Fruit fly (Drosophila melanogaster) whole organism, embryonic: ENCODE data around the gene Glg1.
A peak's percentile ranks its signal among the peaks of the same experiment; 100 is the strongest.

Experiments used
- ATbp ChIP-seq: fragments of 200-800 bp; sonication (Bioruptor generic); optimal IDR thresholded peaks from 2 replicates; lab custom pipeline; 2017; ENCODE audit warnings: missing biosample characterization, mild to moderate bottlenecking, missing genetic modification characterization, missing genetic modification reagents
- Antp ChIP-seq: fragments of 200-800 bp; sonication (Bioruptor generic); optimal IDR thresholded peaks from 3 replicates; lab custom pipeline; 2016; ENCODE audit warnings: missing biosample characterization, missing genetic modification characterization
- Atf3 ChIP-seq: fragments of 200-800 bp; sonication (Bioruptor generic); optimal IDR thresholded peaks from 3 replicates; lab custom pipeline; 2016; ENCODE audit warnings: missing biosample characterization, missing genetic modification characterization
- CG10274 ChIP-seq: fragments of 200-800 bp; sonication (Bioruptor generic); optimal IDR thresholded peaks from 3 replicates; lab custom pipeline; 2017; ENCODE audit warnings: missing biosample characterization, mild to moderate bottlenecking, missing genetic modification characterization
- CG10431 ChIP-seq: fragments of 200-800 bp; sonication (Bioruptor generic); optimal IDR thresholded peaks from 3 replicates; lab custom pipeline; 2018; ENCODE audit warnings: missing biosample characterization, mild to moderate bottlenecking, missing genetic modification characterization
- CG10979 ChIP-seq: fragments of 200-800 bp; sonication (Bioruptor generic); optimal IDR thresholded peaks from 2 replicates; lab custom pipeline; 2018; ENCODE audit warnings: missing biosample characterization, mild to moderate bottlenecking, missing genetic modification characterization, moderate library complexity
- CG11093 ChIP-seq: fragments of 200-800 bp; sonication (Bioruptor generic); IDR thresholded peaks from 3 replicates; pipeline ENCODE4 v1.3.6; 2022; ENCODE audit warnings: missing biosample characterization, missing genetic modification characterization
- CG11456 ChIP-seq: fragments of 200-800 bp; sonication (Bioruptor generic); IDR thresholded peaks from 3 replicates; pipeline ENCODE4 v1.3.6; 2022; ENCODE audit warnings: missing biosample characterization, missing genetic modification characterization
- CG1233 ChIP-seq: fragments of 200-800 bp; sonication (Bioruptor generic); optimal IDR thresholded peaks from 4 replicates; lab custom pipeline; 2018; ENCODE audit warnings: missing biosample characterization, mild to moderate bottlenecking, missing genetic modification characterization
- CG12391 ChIP-seq: fragments of 200-800 bp; sonication (Bioruptor generic); optimal IDR thresholded peaks from 3 replicates; lab custom pipeline; 2018; ENCODE audit warnings: missing biosample characterization, mild to moderate bottlenecking, missing genetic modification characterization, moderate library complexity
- CG12659 ChIP-seq: fragments of 200-800 bp; sonication (Bioruptor generic); optimal IDR thresholded peaks from 3 replicates; lab custom pipeline; 2017; ENCODE audit warnings: mild to moderate bottlenecking, missing biosample characterization, missing genetic modification reagents, missing genetic modification characterization
- CG13624 ChIP-seq: fragments of 200-800 bp; sonication (Bioruptor generic); optimal IDR thresholded peaks from 2 replicates; lab custom pipeline; 2016; ENCODE audit warnings: missing biosample characterization, missing genetic modification characterization
- CG14667 ChIP-seq: fragments of 200-800 bp; sonication (Bioruptor generic); IDR thresholded peaks from 2 replicates; pipeline ENCODE4 v1.3.6; 2022; ENCODE audit warnings: missing biosample characterization, missing genetic modification characterization
- CG2116 ChIP-seq: fragments of 200-800 bp; sonication (Bioruptor generic); optimal IDR thresholded peaks from 3 replicates; lab custom pipeline; 2018; ENCODE audit warnings: missing biosample characterization, mild to moderate bottlenecking, missing genetic modification characterization
- CG3163 ChIP-seq: fragments of 200-800 bp; sonication (Bioruptor generic); optimal IDR thresholded peaks from 3 replicates; lab custom pipeline; 2016; ENCODE audit warnings: missing biosample characterization, missing genetic modification characterization
- CG32532 ChIP-seq: fragments of 200-800 bp; sonication (Bioruptor generic); IDR thresholded peaks from 2 replicates; pipeline ENCODE4 v1.3.6; 2022; ENCODE audit warnings: missing biosample characterization, missing genetic modification characterization
- CG33213 ChIP-seq: fragments of 200-800 bp; sonication (Bioruptor generic); optimal IDR thresholded peaks from 3 replicates; lab custom pipeline; 2016; ENCODE audit warnings: missing biosample characterization, missing genetic modification characterization
- CG4424 ChIP-seq: fragments of 200-800 bp; sonication (Bioruptor generic); optimal IDR thresholded peaks from 3 replicates; lab custom pipeline; 2016; ENCODE audit warnings: missing biosample characterization, missing genetic modification characterization
- CG6272 ChIP-seq: fragments of 200-800 bp; sonication (Bioruptor generic); IDR thresholded peaks from 2 replicates; pipeline ENCODE4 v1.3.6; 2022; ENCODE audit warnings: missing biosample characterization, missing genetic modification characterization
- CG6765 ChIP-seq: fragments of 200-800 bp; sonication (Bioruptor generic); optimal IDR thresholded peaks from 3 replicates; lab custom pipeline; 2017; ENCODE audit warnings: missing biosample characterization, mild to moderate bottlenecking, missing genetic modification characterization
- CG7745 ChIP-seq: fragments of 200-800 bp; sonication (Bioruptor generic); optimal IDR thresholded peaks from 2 replicates; lab custom pipeline; 2018; ENCODE audit warnings: missing biosample characterization, mild to moderate bottlenecking, missing genetic modification characterization, moderate library complexity
- CG7928 ChIP-seq: fragments of 200-800 bp; sonication (Bioruptor generic); optimal IDR thresholded peaks from 2 replicates; lab custom pipeline; 2017; ENCODE audit warnings: missing biosample characterization, mild to moderate bottlenecking, missing genetic modification characterization
- CG8924 ChIP-seq: fragments of 200-800 bp; optimal IDR thresholded peaks from 3 replicates; lab custom pipeline; 2019; ENCODE audit warnings: missing biosample characterization, mild to moderate bottlenecking, missing genetic modification characterization, moderate library complexity
- CTCF ChIP-seq: fragments of 200-800 bp; sonication (Bioruptor generic); optimal IDR thresholded peaks from 2 replicates; lab custom pipeline; 2017; ENCODE audit warnings: missing biosample characterization, mild to moderate bottlenecking, missing genetic modification characterization, moderate library complexity
- CoRest ChIP-seq: fragments of 200-800 bp; sonication (Bioruptor generic); optimal IDR thresholded peaks from 3 replicates; lab custom pipeline; 2018; ENCODE audit warnings: missing biosample characterization, mild to moderate bottlenecking, missing genetic modification characterization, moderate library complexity
- Doc3 ChIP-seq: fragments of 200-800 bp; sonication (Bioruptor generic); IDR thresholded peaks from 3 replicates; pipeline ENCODE4 v1.3.6; 2022; ENCODE audit warnings: missing biosample characterization, missing genetic modification characterization; ENCODE audit not compliant: partially characterized antibody
- Fer1 ChIP-seq: fragments of 200-800 bp; sonication (Bioruptor generic); optimal IDR thresholded peaks from 2 replicates; lab custom pipeline; 2017; ENCODE audit warnings: missing biosample characterization, mild to moderate bottlenecking, missing genetic modification characterization
- HHEX ChIP-seq: fragments of 200-800 bp; sonication (Bioruptor generic); optimal IDR thresholded peaks from 3 replicates; lab custom pipeline; 2017; ENCODE audit warnings: missing biosample characterization, mild to moderate bottlenecking, missing genetic modification characterization, missing genetic modification reagents
- HLHmδ ChIP-seq: fragments of 200-800 bp; sonication (Bioruptor generic); optimal IDR thresholded peaks from 2 replicates; lab custom pipeline; 2018; ENCODE audit warnings: missing biosample characterization, mild to moderate bottlenecking, missing genetic modification characterization, moderate library complexity
- HmgZ ChIP-seq: fragments of 200-800 bp; sonication (Bioruptor generic); optimal IDR thresholded peaks from 2 replicates; lab custom pipeline; 2018; ENCODE audit warnings: missing biosample characterization, mild to moderate bottlenecking, missing genetic modification characterization
- Hmr ChIP-seq: fragments of 200-800 bp; sonication (Bioruptor generic); optimal IDR thresholded peaks from 3 replicates; lab custom pipeline; 2017; ENCODE audit warnings: mild to moderate bottlenecking, missing biosample characterization, missing genetic modification reagents, missing genetic modification characterization
- Oaz ChIP-seq: fragments of 200-800 bp; sonication (Bioruptor generic); IDR thresholded peaks from 2 replicates; pipeline ENCODE4 v1.3.6; 2022; ENCODE audit warnings: missing biosample characterization, missing genetic modification characterization
- Rx ChIP-seq: fragments of 200-800 bp; sonication (Bioruptor generic); IDR thresholded peaks from 2 replicates; pipeline ENCODE4 v1.3.6; 2022; ENCODE audit warnings: missing biosample characterization, missing genetic modification characterization
- Vsx1 ChIP-seq: fragments of 200-800 bp; sonication (Bioruptor generic); optimal IDR thresholded peaks from 2 replicates; lab custom pipeline; 2017; ENCODE audit warnings: missing biosample characterization, mild to moderate bottlenecking, missing genetic modification characterization, missing genetic modification reagents
- al ChIP-seq: fragments of 200-800 bp; sonication (Bioruptor generic); IDR thresholded peaks from 2 replicates; pipeline ENCODE4 v1.3.6; 2022; ENCODE audit warnings: missing biosample characterization, missing genetic modification characterization
- dpn ChIP-seq, 2 experiments: fragments of 200-800 bp; sonication (Bioruptor generic); optimal IDR thresholded peaks; 3 replicates each; lab custom pipeline; 2016; ENCODE audit warnings: missing biosample characterization in 2 of 2, missing genetic modification characterization in 2 of 2
- gsb-n ChIP-seq: fragments of 200-800 bp; sonication (Bioruptor generic); optimal IDR thresholded peaks from 3 replicates; lab custom pipeline; 2018; ENCODE audit warnings: missing biosample characterization, mild to moderate bottlenecking, missing genetic modification characterization
- h ChIP-seq: fragments of >200 bp; optimal IDR thresholded peaks from 2 replicates; lab custom pipeline; 2017
- her ChIP-seq: fragments of 200-800 bp; sonication (Bioruptor generic); optimal IDR thresholded peaks from 2 replicates; lab custom pipeline; 2016; ENCODE audit warnings: missing biosample characterization, missing genetic modification characterization
- hkb ChIP-seq, 2 experiments: fragments of 200-800 bp in 1 of 2; fragments of >200 bp in 1 of 2; sonication (Bioruptor generic) in 1 of 2; IDR thresholded peaks in 1 of 2; optimal IDR thresholded peaks in 1 of 2; 2 replicates each; pipeline versions ENCODE4 v1.3.6 to Lab custom; 2017 to 2022; ENCODE audit warnings: missing biosample characterization in 1 of 2, missing genetic modification characterization in 1 of 2
- nerfin-1 ChIP-seq: fragments of 200-800 bp; sonication (Bioruptor generic); optimal IDR thresholded peaks from 3 replicates; lab custom pipeline; 2019; ENCODE audit warnings: missing biosample characterization, mild to moderate bottlenecking, missing genetic modification characterization, moderate library complexity
- onecut ChIP-seq: fragments of 200-800 bp; sonication (Bioruptor generic); IDR thresholded peaks from 2 replicates; pipeline ENCODE4 v1.3.6; 2022; ENCODE audit warnings: missing biosample characterization, missing genetic modification characterization
- pan ChIP-seq, 4 experiments: fragments of >200 bp in 3 of 4; fragments of 200-800 bp in 1 of 4; sonication (Bioruptor generic) in 1 of 4; optimal IDR thresholded peaks in 3 of 4; IDR thresholded peaks in 1 of 4; 2 replicates each; pipeline versions ENCODE4 v1.3.6 to Lab custom; 2017 to 2022; ENCODE audit warnings: missing biosample characterization in 2 of 4, missing genetic modification characterization in 2 of 4, mixed read lengths in 1 of 4
- rib ChIP-seq: fragments of 200-800 bp; sonication (Bioruptor generic); IDR thresholded peaks from 2 replicates; pipeline ENCODE4 v1.3.6; 2022; ENCODE audit warnings: missing biosample characterization, missing genetic modification characterization
- sd ChIP-seq: fragments of 200-800 bp; sonication (Bioruptor generic); optimal IDR thresholded peaks from 3 replicates; lab custom pipeline; 2018; ENCODE audit warnings: missing biosample characterization, mild to moderate bottlenecking, missing genetic modification characterization, moderate library complexity
- slou ChIP-seq: fragments of 200-800 bp; sonication (Bioruptor generic); optimal IDR thresholded peaks from 3 replicates; lab custom pipeline; 2016; ENCODE audit warnings: missing biosample characterization, missing genetic modification characterization
- tgo ChIP-seq: fragments of 200-800 bp; sonication (Bioruptor generic); IDR thresholded peaks from 3 replicates; pipeline ENCODE4 v1.3.6; 2022; ENCODE audit warnings: missing biosample characterization, missing genetic modification characterization
- vfl ChIP-seq: fragments of 200-800 bp; sonication (Bioruptor generic); optimal IDR thresholded peaks from 2 replicates; lab custom pipeline; 2016; ENCODE audit warnings: missing biosample characterization, missing genetic modification characterization

Glg1 gene

DNA sequence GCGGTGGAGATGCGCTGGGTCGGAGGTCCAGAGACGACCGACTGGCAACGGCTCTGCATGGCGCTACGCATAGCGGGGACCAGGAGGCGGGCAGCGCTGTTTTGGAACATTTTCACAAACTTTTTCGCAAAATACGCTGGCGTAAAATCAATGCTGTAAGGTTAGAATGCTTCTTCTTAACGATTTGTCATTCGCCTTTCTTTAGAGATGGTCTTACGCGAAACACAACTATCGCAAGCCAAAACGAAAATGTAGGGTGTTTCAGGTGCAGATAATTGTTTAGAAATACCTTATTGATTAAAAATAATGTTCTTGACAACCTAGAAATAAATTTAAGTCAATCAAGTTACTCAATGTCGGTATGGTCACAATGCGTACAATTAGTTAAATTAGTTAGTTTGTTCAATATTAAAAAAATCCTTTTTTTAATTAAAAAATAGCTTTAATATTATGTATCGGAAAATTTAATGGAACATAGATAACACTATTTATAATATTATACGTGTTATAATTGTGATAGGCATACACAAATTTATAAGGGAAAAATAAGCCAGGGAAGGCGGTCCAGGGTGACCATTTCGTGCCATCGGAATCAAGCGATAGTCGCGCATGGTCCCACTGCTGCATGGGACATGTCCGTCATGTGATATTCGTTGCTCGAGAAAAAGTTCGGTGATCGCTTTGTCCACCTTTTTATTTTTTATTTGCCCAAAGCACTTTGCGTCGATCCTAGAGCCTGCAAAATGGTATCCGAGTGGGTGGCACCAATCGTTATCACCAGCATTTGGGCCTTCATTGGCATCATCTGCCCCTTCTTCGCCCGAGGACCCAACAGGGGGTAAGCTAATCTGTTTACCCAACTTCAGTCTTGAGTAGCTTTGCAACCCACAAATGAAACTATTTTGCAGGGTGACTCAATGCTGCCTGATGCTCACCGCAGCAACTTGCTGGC lies 32.2 kb upstream of the Glg1 start, which contains the start of the genes COX8 and VhaM9.7-b (continued):
- TF ChIP-seq hkb (optimal IDR thresholded peaks at IDR 0.05; lab: Kevin White, UChicago) (no peak), hkb (GFP tag; IDR thresholded peaks at IDR 0.05; lab: Robert Waterston, UW) (peak; percentile 27; the same call in 1 of the 2 replicates), vfl (GFP tag; lab: Kevin White, UChicago) (peak; percentile 21), Atf3 (no peak), HHEX (no peak), CG10431 (GFP tag; lab: Kevin White, UChicago) (no peak), Fer1 (GFP tag; lab: Kevin White, UChicago) (no peak), CG4424 (GFP tag; lab: Kevin White, UChicago) (peak; percentile 69), Oaz (GFP tag; lab: Robert Waterston, UW) (no peak), h (lab: Kevin White, UChicago) (no peak), sd (tag; lab: Kevin White, UChicago) (no peak), CG3163 (GFP tag; lab: Kevin White, UChicago) (peak; percentile 20), CG12659 (GFP tag; lab: Kevin White, UChicago) (peak; percentile 79), HmgZ (tag; lab: Kevin White, UChicago) (peak; percentile 63), pan (optimal IDR thresholded peaks at IDR 0.05; lab: Kevin White, UChicago) (no peak), pan (GFP tag; optimal IDR thresholded peaks at IDR 0.05 in 1 of 2, IDR thresholded peaks at IDR 0.05 in 1 of 2) (peak in 1 of 2 experiments; percentile 37), CG10274 (GFP tag; lab: Kevin White, UChicago) (no peak), CG14667 (GFP tag; lab: Robert Waterston, UW) (no peak), CG7928 (peak; percentile 25), CG2116 (GFP tag; lab: Kevin White, UChicago) (peak; percentile 61), Vsx1 (no peak), CG33213 (peak; percentile 38), CG8924 (tag; lab: Kevin White, UChicago) (no peak), ATbp (no peak), CG6765 (GFP tag; lab: Kevin White, UChicago) (no peak), CG13624 (GFP tag; lab: Kevin White, UChicago) (peak; percentile 56), CG12391 (no peak), CG11093 (no peak), CG6272 (no peak; the same call in 1 of the 2 replicates), al (GFP tag; lab: Robert Waterston, UW) (peak; percentile 57; the same call in 1 of the 2 replicates), rib (GFP tag; lab: Robert Waterston, UW) (0 out of 2 replicates have a peak, but pooled peaks have one; percentile 10), dpn (GFP tag; optimal IDR thresholded peaks at IDR 0.05; lab: Kevin White, UChicago) (peak; percentile 54 to 68), onecut (GFP tag; lab: Robert Waterston, UW) (peak; percentile 82), gsb-n (no peak), tgo (GFP tag; lab: Robert Waterston, UW) (peak; percentile 58; the same call in 2 of the 3 replicates), nerfin-1 (tag; lab: Kevin White, UChicago) (no peak), CG1233 (no peak), Antp (GFP tag; lab: Kevin White, UChicago) (peak; percentile 46), her (GFP tag; lab: Kevin White, UChicago) (no peak), CG11456 (GFP tag; lab: Robert Waterston, UW) (no peak; the same call in 2 of the 3 replicates), HLHmδ (GFP tag; lab: Kevin White, UChicago) (no peak), Hmr (GFP tag; lab: Kevin White, UChicago) (no peak), CG10979 (tag; lab: Kevin White, UChicago) (peak; percentile 37), CoRest (tag; lab: Kevin White, UChicago) (no peak), slou (GFP tag; lab: Kevin White, UChicago) (peak; percentile 57), Doc3 (GFP tag; lab: Robert Waterston, UW) (peak; percentile 66), CG32532 (GFP tag; lab: Robert Waterston, UW) (peak; percentile 70; the same call in 1 of the 2 replicates), CG7745 (tag; lab: Kevin White, UChicago) (no peak), Rx (GFP tag; lab: Robert Waterston, UW) (peak; percentile 37; the same call in 1 of the 2 replicates), CTCF (GFP tag; lab: Kevin White, UChicago) (no peak)
